Worm (Caenorhabditis elegans): ENCODE results near the gene nhr-58.

DNA sequence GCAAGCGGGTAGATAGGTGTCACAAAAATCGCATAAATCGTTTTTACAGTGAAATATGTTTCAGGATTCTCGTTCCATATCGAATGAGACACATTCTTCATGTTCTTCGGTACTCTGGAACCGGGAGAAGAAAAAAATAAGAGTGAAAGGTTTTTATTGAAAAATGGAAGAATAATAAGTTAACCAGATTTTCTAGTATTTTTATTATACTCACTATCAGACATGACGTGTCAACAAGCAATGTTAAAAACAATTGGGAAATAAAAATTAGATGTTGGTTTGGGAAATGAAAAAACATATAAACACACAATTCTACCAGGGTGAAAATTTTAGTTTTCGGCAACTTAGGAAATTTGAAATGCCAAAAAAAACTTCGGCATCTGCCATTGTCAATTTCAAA, 19.6 kb upstream of the nhr-58 start, which contains the start of gene srh-37:
- TF ChIP-seq elt-1 (tag; optimal IDR thresholded peaks at IDR 0.05): no peak
- no peak for TF ChIP-seq nhr-10 (tag; optimal IDR thresholded peaks at IDR 0.05)
- TF ChIP-seq unc-62 (GFP tag; optimal IDR thresholded peaks at IDR 0.05): no peak
- no peak for TF ChIP-seq peb-1 (tag; optimal IDR thresholded peaks at IDR 0.05)
- no peak for TF ChIP-seq mdl-1 (tag; optimal IDR thresholded peaks at IDR 0.05)
- no peak for TF ChIP-seq lin-13 (GFP tag; optimal IDR thresholded peaks at IDR 0.05)
- TF ChIP-seq elt-3 (tag; optimal IDR thresholded peaks at IDR 0.05): no peak
- TF ChIP-seq nhr-6 (tag; optimal IDR thresholded peaks at IDR 0.05): no peak
- TF ChIP-seq lin-39 (tag; optimal IDR thresholded peaks at IDR 0.05): no peak
- no peak for TF ChIP-seq lin-11 (tag; optimal IDR thresholded peaks at IDR 0.05)
- no peak for TF ChIP-seq ztf-1 (GFP tag; conservative IDR thresholded peaks at IDR 0.05)
